Worm (Caenorhabditis elegans) whole organism, early embryonic: Measurements from ENCODE around the gene F47H4.2.

Experiments used
- F13C5.2 ChIP-seq: sonication (generic microtip); optimal IDR thresholded peaks from 2 replicates; lab custom pipeline; 2017; ENCODE audit warnings: mild to moderate bottlenecking, missing genetic modification characterization, inconsistent platforms, missing compliant biosample characterization
- aly-1 ChIP-seq: sonication (generic microtip); optimal IDR thresholded peaks from 2 replicates; lab custom pipeline; 2016; ENCODE audit warnings: missing genetic modification characterization, missing compliant biosample characterization
- ama-1 ChIP-seq: fragments of 150-350 bp; optimal IDR thresholded peaks from 2 replicates; lab custom pipeline; 2014
- ceh-13 ChIP-seq: fragments of 200-800 bp; sonication (Bioruptor generic); optimal IDR thresholded peaks from 2 replicates; lab custom pipeline; 2018; ENCODE audit warnings: mild to moderate bottlenecking, missing genetic modification characterization, missing compliant biosample characterization
- flt-1 ChIP-seq: fragments of 200-800 bp; sonication (Bioruptor generic); IDR thresholded peaks from 2 replicates; pipeline ENCODE4 v1.3.6; 2022; ENCODE audit warnings: missing genetic modification characterization, missing compliant biosample characterization
- hmbx-1 ChIP-seq: sonication (generic microtip); optimal IDR thresholded peaks from 2 replicates; lab custom pipeline; 2016; ENCODE audit warnings: mild to moderate bottlenecking, missing genetic modification characterization, missing compliant biosample characterization
- hnd-1 ChIP-seq: sonication (generic microtip); optimal IDR thresholded peaks from 2 replicates; lab custom pipeline; 2016; ENCODE audit warnings: missing genetic modification characterization, missing compliant biosample characterization
- scrt-1 ChIP-seq: fragments of 200-800 bp; sonication (Bioruptor generic); IDR thresholded peaks from 2 replicates; pipeline ENCODE4 v1.3.6; 2022; ENCODE audit warnings: missing genetic modification characterization, missing compliant biosample characterization
- sea-1 ChIP-seq: fragments of 200-800 bp; sonication (Bioruptor generic); conservative IDR thresholded peaks from 2 replicates; pipeline ENCODE4 v1.3.6; 2022; ENCODE audit warnings: missing genetic modification characterization, missing compliant biosample characterization
- tbx-11 ChIP-seq: fragments of 200-800 bp; sonication (Bioruptor generic); IDR thresholded peaks from 2 replicates; pipeline ENCODE4 v1.3.6; 2022; ENCODE audit warnings: missing genetic modification characterization, missing compliant biosample characterization
- tbx-37 ChIP-seq: fragments of 200-800 bp; sonication (Bioruptor generic); conservative IDR thresholded peaks from 2 replicates; pipeline ENCODE4 v1.3.6; 2022; ENCODE audit warnings: missing genetic modification reagents, missing genetic modification characterization, missing compliant biosample characterization

DNA sequence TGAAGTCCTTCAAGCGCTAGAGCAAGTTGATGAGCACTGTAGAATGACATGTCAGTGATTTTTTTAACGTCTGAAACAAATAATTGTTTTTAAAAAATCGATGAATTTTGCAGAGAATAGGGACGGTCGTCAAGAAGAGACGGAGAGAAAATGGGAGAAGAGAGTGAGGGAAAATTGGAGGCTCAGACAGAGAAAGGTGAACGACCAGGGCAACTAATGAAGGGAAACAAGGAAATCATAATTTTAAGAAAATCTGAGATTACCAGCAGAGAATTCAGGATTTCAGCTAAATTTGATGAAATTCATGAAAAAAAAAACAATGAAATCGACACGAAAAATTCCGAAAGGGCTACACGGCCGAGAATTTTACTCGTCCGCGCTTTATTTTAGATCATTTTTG, 38.1 kb upstream of the F47H4.2 start, which contains the start of gene F31E9.6:
- TF ChIP-seq ama-1 (lab: Kevin White, UChicago), result no peak
- no peak for TF ChIP-seq flt-1 (GFP tag; lab: Robert Waterston, UW)
- no peak for TF ChIP-seq F13C5.2 (tag; lab: Kevin White, UChicago)
- no peak for TF ChIP-seq scrt-1 (GFP tag; lab: Robert Waterston, UW)
- TF ChIP-seq tbx-11 (GFP tag; lab: Robert Waterston, UW), result no peak
- no peak for TF ChIP-seq sea-1 (GFP tag; lab: Robert Waterston, UW)
- no peak for TF ChIP-seq ceh-13 (GFP tag; lab: Kevin White, UChicago)
- TF ChIP-seq hmbx-1 (tag; lab: Kevin White, UChicago), result no peak
- no peak for TF ChIP-seq tbx-37
- no peak for TF ChIP-seq hnd-1 (tag; lab: Kevin White, UChicago)
- TF ChIP-seq aly-1 (tag; lab: Kevin White, UChicago), result no peak
